Fruit fly (Drosophila melanogaster): Measurements from ENCODE around the gene Sec61gamma.

The Sec61gamma gene

dm6 chrX:19601644-19602043 is 41.5 kb upstream of the Sec61gamma start, which contains the start of gene CG14220 (continued):
- peak in 1 of 3 experiments; percentile 46 for TF ChIP-seq Stat92E (GFP tag; optimal IDR thresholded peaks at IDR 0.05)
- TF ChIP-seq cwo (GFP tag; optimal IDR thresholded peaks at IDR 0.05), result no peak
- TF ChIP-seq zfh1 (GFP tag; IDR thresholded peaks at IDR 0.05), result 0 out of 3 replicates have a peak, but pooled peaks have one; percentile 16
- TF ChIP-seq CG11560 (tag; IDR thresholded peaks at IDR 0.05), result no peak
- TF ChIP-seq CG17328 (GFP tag; IDR thresholded peaks at IDR 0.05), result no peak
- TF ChIP-seq CG10274 (GFP tag; optimal IDR thresholded peaks at IDR 0.05), result no peak
- TF ChIP-seq sna (GFP tag; IDR thresholded peaks at IDR 0.05; ENCODE audit: partially characterized antibody), result peak; percentile 85
- no peak for TF ChIP-seq luna (GFP tag; optimal IDR thresholded peaks at IDR 0.05)
- no peak for TF ChIP-seq corto (GFP tag; optimal IDR thresholded peaks at IDR 0.05)
- TF ChIP-seq CoRest (tag; optimal IDR thresholded peaks at IDR 0.05), result peak; percentile 17
- peak; percentile 78 for TF ChIP-seq MESR4 (GFP tag; optimal IDR thresholded peaks at IDR 0.05)
- no peak for TF ChIP-seq CG12071 (GFP tag; optimal IDR thresholded peaks at IDR 0.05)
- no peak for TF ChIP-seq croc (GFP tag; conservative IDR thresholded peaks at IDR 0.05)
- TF ChIP-seq CG8944 (GFP tag; optimal IDR thresholded peaks at IDR 0.05), result no peak
- peak; percentile 87 for TF ChIP-seq knrl (GFP tag; IDR thresholded peaks at IDR 0.05; ENCODE audit: partially characterized antibody)
- no peak for TF ChIP-seq Xbp1 (GFP tag; optimal IDR thresholded peaks at IDR 0.05)
- no peak for TF ChIP-seq tap (tag; optimal IDR thresholded peaks at IDR 0.05)
- no peak for TF ChIP-seq CG11247 (GFP tag; IDR thresholded peaks at IDR 0.05)
- TF ChIP-seq Elba2 (GFP tag; optimal IDR thresholded peaks at IDR 0.05), result no peak
- TF ChIP-seq wor (GFP tag; IDR thresholded peaks at IDR 0.05), result no peak
- TF ChIP-seq CG12942 (GFP tag; optimal IDR thresholded peaks at IDR 0.05), result no peak
- TF ChIP-seq D19B (GFP tag; optimal IDR thresholded peaks at IDR 0.05), result no peak
- no peak for TF ChIP-seq CG5180 (GFP tag; optimal IDR thresholded peaks at IDR 0.05)
- no peak for TF ChIP-seq CG10366 (GFP tag; IDR thresholded peaks at IDR 0.05)
- no peak for TF ChIP-seq Aef1 (GFP tag; IDR thresholded peaks at IDR 0.05)
- no peak for TF ChIP-seq gsb-n (tag; optimal IDR thresholded peaks at IDR 0.05)
- TF ChIP-seq CG11695 (GFP tag; IDR thresholded peaks at IDR 0.05), result no peak
- no peak for TF ChIP-seq CG2202 (tag; optimal IDR thresholded peaks at IDR 0.05)
- TF ChIP-seq Meics (GFP tag; optimal IDR thresholded peaks at IDR 0.05), result peak; percentile 12
- peak; percentile 32 for TF ChIP-seq nmo (GFP tag; optimal IDR thresholded peaks at IDR 0.05)
- TF ChIP-seq CG17829 (tag; optimal IDR thresholded peaks at IDR 0.05), result peak; percentile 37
- TF ChIP-seq CG6272 (GFP tag; IDR thresholded peaks at IDR 0.05), result no peak

dm6 chrX:19602483-19602882 is 40.6 kb upstream of the Sec61gamma start:
- TF ChIP-seq Dbx (GFP tag; IDR thresholded peaks at IDR 0.05) (no peak), CG32772 (GFP tag; IDR thresholded peaks at IDR 0.05) (no peak), Opbp (GFP tag; IDR thresholded peaks at IDR 0.05; ENCODE audit: partially characterized antibody) (0 out of 3 replicates have a peak, but pooled peaks have one; percentile 25), chif (GFP tag; optimal IDR thresholded peaks at IDR 0.05) (no peak), zen (tag; optimal IDR thresholded peaks at IDR 0.05) (no peak), sr (GFP tag; IDR thresholded peaks at IDR 0.05) (peak; percentile 87), sd (tag; optimal IDR thresholded peaks at IDR 0.05) (peak; percentile 89), CG34224 (GFP tag; IDR thresholded peaks at IDR 0.05; ENCODE audit: partially characterized antibody) (peak; percentile 21; the same call in 1 of the 3 replicates), CG13287 (GFP tag; IDR thresholded peaks at IDR 0.05; ENCODE audit: partially characterized antibody) (0 out of 2 replicates have a peak, but pooled peaks have one; percentile 5), tap (tag; optimal IDR thresholded peaks at IDR 0.05) (no peak), Rfx (GFP tag; IDR thresholded peaks at IDR 0.05) (peak; percentile 41; the same call in 1 of the 2 replicates), ato (GFP tag; IDR thresholded peaks at IDR 0.05; ENCODE audit: partially characterized antibody) (no peak), CG12769 (tag; optimal IDR thresholded peaks at IDR 0.05) (peak; percentile 38), Spps (tag; optimal IDR thresholded peaks at IDR 0.05) (no peak), Rx (GFP tag; IDR thresholded peaks at IDR 0.05) (no peak), chinmo (GFP tag; IDR thresholded peaks at IDR 0.05; ENCODE audit: partially characterized antibody) (0 out of 4 replicates have a peak, but pooled peaks have one; percentile 64), Pdp1 (GFP tag; optimal IDR thresholded peaks at IDR 0.05) (peak in 1 of 2 experiments; percentile 39), Med (GFP tag) (peak; percentile 40), CG10543 (GFP tag; optimal IDR thresholded peaks at IDR 0.05) (peak; percentile 69)

Data from whole organism, embryonic.